Worm (Caenorhabditis elegans) whole organism, L3 larva: ENCODE results near the gene nhr-233.

Experiments
- ZK546.5 ChIP-seq: sonication (generic microtip); optimal IDR thresholded peaks from 2 replicates; lab custom pipeline; 2017; ENCODE audit warnings: missing biosample characterization, missing genetic modification characterization
- aly-2 ChIP-seq: fragments of 150-350 bp; optimal IDR thresholded peaks from 2 replicates; lab custom pipeline; 2014; ENCODE audit warnings: missing biosample characterization, missing genetic modification characterization
- ceh-16 ChIP-seq: sonication (generic microtip); optimal IDR thresholded peaks from 2 replicates; lab custom pipeline; 2017; ENCODE audit warnings: missing biosample characterization, missing genetic modification characterization
- ceh-9 ChIP-seq: sonication (generic microtip); optimal IDR thresholded peaks from 2 replicates; lab custom pipeline; 2018; ENCODE audit warnings: missing biosample characterization, missing genetic modification characterization
- egl-27 ChIP-seq: sonication (generic microtip); optimal IDR thresholded peaks from 4 replicates; lab custom pipeline; 2017; ENCODE audit warnings: missing biosample characterization, missing genetic modification reagents, missing genetic modification characterization
- elt-3 ChIP-seq, 3 experiments: fragments of 150-350 bp in 1 of 3; sonication (generic microtip) in 2 of 3; optimal IDR thresholded peaks; 2 replicates in 2 of 3; 4 replicates in 1 of 3; lab custom pipeline; 2014 to 2017; ENCODE audit warnings: missing biosample characterization in 3 of 3, missing genetic modification characterization in 3 of 3
- fkh-10 ChIP-seq: sonication (generic microtip); optimal IDR thresholded peaks from 2 replicates; lab custom pipeline; 2017; ENCODE audit warnings: missing biosample characterization, missing genetic modification reagents, missing genetic modification characterization
- hmg-11 ChIP-seq: sonication (generic microtip); optimal IDR thresholded peaks from 2 replicates; lab custom pipeline; 2016; ENCODE audit warnings: missing genetic modification characterization, missing compliant biosample characterization
- jun-1 ChIP-seq: fragments of 150-350 bp; optimal IDR thresholded peaks from 2 replicates; lab custom pipeline; 2014; ENCODE audit warnings: missing biosample characterization, missing genetic modification reagents, missing genetic modification characterization
- lin-39 ChIP-seq: fragments of 150-350 bp; optimal IDR thresholded peaks from 2 replicates; lab custom pipeline; 2018; ENCODE audit warnings: missing biosample characterization, missing genetic modification reagents, missing genetic modification characterization
- lsy-12 ChIP-seq: sonication (generic microtip); optimal IDR thresholded peaks from 2 replicates; lab custom pipeline; 2016; ENCODE audit warnings: mild to moderate bottlenecking, missing genetic modification characterization, missing compliant biosample characterization
- nfya-1 ChIP-seq: sonication (generic microtip); optimal IDR thresholded peaks from 2 replicates; lab custom pipeline; 2017; ENCODE audit warnings: missing genetic modification characterization, mild to moderate bottlenecking, missing compliant biosample characterization, antibody characterized with exemption, moderate library complexity; ENCODE audit not compliant: insufficient read depth
- nhr-11 ChIP-seq: fragments of 150-350 bp; optimal IDR thresholded peaks from 2 replicates; lab custom pipeline; 2014; ENCODE audit warnings: missing biosample characterization, missing genetic modification characterization
- nhr-237 ChIP-seq: fragments of 150-350 bp; optimal IDR thresholded peaks from 2 replicates; lab custom pipeline; 2014; ENCODE audit warnings: missing biosample characterization, missing genetic modification characterization
- nhr-25 ChIP-seq: sonication (generic microtip); optimal IDR thresholded peaks from 2 replicates; lab custom pipeline; 2017; ENCODE audit warnings: missing biosample characterization, missing genetic modification characterization
- nhr-76 ChIP-seq: fragments of 150-350 bp; sonication (generic microtip); optimal IDR thresholded peaks from 5 replicates; lab custom pipeline; 2014; ENCODE audit warnings: missing biosample characterization, missing genetic modification characterization
- nhr-77 ChIP-seq: fragments of 150-350 bp; optimal IDR thresholded peaks from 2 replicates; lab custom pipeline; 2014; ENCODE audit warnings: missing biosample characterization, missing genetic modification characterization
- pqm-1 ChIP-seq: fragments of 150-350 bp; optimal IDR thresholded peaks from 2 replicates; lab custom pipeline; 2017; ENCODE audit warnings: missing biosample characterization, missing genetic modification characterization, inconsistent platforms
- sea-2 ChIP-seq: fragments of 150-350 bp; sonication (generic microtip); optimal IDR thresholded peaks from 4 replicates; lab custom pipeline; 2014; ENCODE audit warnings: missing biosample characterization, missing genetic modification reagents, missing genetic modification characterization
- skn-1 ChIP-seq: fragments of 150-350 bp; optimal IDR thresholded peaks from 2 replicates; lab custom pipeline; 2014; ENCODE audit warnings: missing biosample characterization, missing genetic modification characterization
- snpc-4 ChIP-seq: fragments of 150-350 bp; optimal IDR thresholded peaks from 2 replicates; lab custom pipeline; 2014; ENCODE audit warnings: missing biosample characterization, missing genetic modification characterization
- tbx-2 ChIP-seq: sonication (generic microtip); optimal IDR thresholded peaks from 2 replicates; lab custom pipeline; 2016; ENCODE audit warnings: mild to moderate bottlenecking, missing genetic modification characterization, missing compliant biosample characterization
- unc-39 ChIP-seq: sonication (generic microtip); optimal IDR thresholded peaks from 4 replicates; lab custom pipeline; 2017; ENCODE audit warnings: missing biosample characterization, missing genetic modification characterization
- unc-62 ChIP-seq: fragments of 150-350 bp; sonication (generic microtip); optimal IDR thresholded peaks from 4 replicates; lab custom pipeline; 2014; ENCODE audit warnings: missing biosample characterization, missing genetic modification reagents, missing genetic modification characterization
- zag-1 ChIP-seq: fragments of 150-350 bp; optimal IDR thresholded peaks from 2 replicates; lab custom pipeline; 2014; ENCODE audit warnings: missing biosample characterization, missing genetic modification characterization

nhr-233 gene

DNA sequence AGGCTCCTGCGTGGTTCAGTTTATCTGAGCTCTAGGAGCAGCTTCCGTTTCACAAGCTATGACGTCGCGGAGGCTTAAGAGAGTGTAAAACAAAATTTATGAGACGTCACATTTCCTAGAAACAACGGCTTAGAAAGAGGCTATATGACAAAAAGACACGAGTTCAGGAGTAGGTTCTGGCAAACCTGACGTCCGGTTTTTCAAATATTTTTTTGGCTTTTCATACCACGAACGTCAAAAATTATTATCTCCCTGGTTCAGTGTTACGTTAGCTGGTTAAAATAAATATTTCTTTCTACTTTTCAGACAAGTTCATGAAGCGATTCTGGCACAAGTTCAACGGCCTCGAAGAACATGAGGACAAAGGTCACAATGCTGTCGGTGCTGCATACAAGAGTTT lies 42.8 kb downstream of the nhr-233 start, which contains the start of gene F36D3.16:
TSS of gene F36D3.16 (plus strand) at position 301 of the 400 bp plus-strand sequence.
- TF ChIP-seq elt-3 (tag; optimal IDR thresholded peaks at IDR 0.05; lab: Kevin White, UChicago) (no peak), nhr-77 (tag; lab: Kevin White, UChicago) (no peak), lsy-12 (no peak), nhr-11 (tag; lab: Kevin White, UChicago) (no peak), nhr-25 (tag; lab: Kevin White, UChicago) (no peak), ceh-16 (no peak), unc-62 (GFP tag; lab: Kevin White, UChicago) (no peak), unc-39 (tag; lab: Kevin White, UChicago) (no peak), ceh-9 (no peak), fkh-10 (GFP tag; lab: Kevin White, UChicago) (no peak), hmg-11 (tag; lab: Kevin White, UChicago) (no peak)

ce11 chrV:16526858-16527257 lies 43.7 kb downstream of the nhr-233 start, which contains the start of gene F36D3.8:
Gene F36D3.8 (plus strand): TSS chrV:16527158.
- TF ChIP-seq sea-2, result no peak
- no peak for TF ChIP-seq nhr-77 (tag; lab: Kevin White, UChicago)
- no peak for TF ChIP-seq lin-39 (tag; lab: Kevin White, UChicago)
- no peak for TF ChIP-seq pqm-1 (tag; lab: Kevin White, UChicago)
- TF ChIP-seq nfya-1 (tag; lab: Kevin White, UChicago), result no peak
- TF ChIP-seq lsy-12, result no peak
- no peak for TF ChIP-seq skn-1 (tag; lab: Kevin White, UChicago)
- no peak for TF ChIP-seq nhr-237 (tag; lab: Kevin White, UChicago)
- no peak for TF ChIP-seq fkh-10 (GFP tag; lab: Kevin White, UChicago)
- TF ChIP-seq snpc-4, result no peak
- TF ChIP-seq hmg-11 (tag; lab: Kevin White, UChicago), result no peak
- no peak for TF ChIP-seq zag-1 (tag; lab: Kevin White, UChicago)
- no peak for TF ChIP-seq ZK546.5 (tag; lab: Kevin White, UChicago)

DNA sequence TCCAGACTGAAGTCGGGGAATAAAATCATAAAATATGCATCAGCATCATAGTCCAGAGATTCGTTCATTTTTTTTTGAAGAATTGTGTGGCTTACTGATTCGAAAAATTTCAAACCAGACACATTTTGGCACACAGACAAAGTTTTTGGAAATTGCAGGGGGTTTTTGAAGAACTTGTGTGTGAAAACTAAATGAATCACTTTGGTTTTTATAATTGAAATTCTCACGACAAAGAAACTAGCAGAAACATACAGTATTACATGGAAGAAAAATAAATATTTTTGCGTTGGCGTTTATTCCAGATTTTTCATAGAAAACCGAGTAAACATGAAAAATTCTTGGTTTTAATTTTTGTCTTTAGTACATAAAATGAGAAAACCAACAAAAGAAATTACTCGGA lies 48.4 kb downstream of the nhr-233 start, which contains the start of gene srw-34:
TSS of gene srw-34 (minus strand) at position 101 of the 400 bp plus-strand sequence.
- TF ChIP-seq nhr-77 (tag; lab: Kevin White, UChicago) (no peak), aly-2 (tag; lab: Kevin White, UChicago) (no peak), nhr-76 (tag; lab: Kevin White, UChicago) (no peak), sea-2 (no peak), unc-39 (tag; lab: Kevin White, UChicago) (no peak), lin-39 (tag; lab: Kevin White, UChicago) (no peak), pqm-1 (tag; lab: Kevin White, UChicago) (no peak), elt-3 (tag; optimal IDR thresholded peaks at IDR 0.05; lab: Kevin White, UChicago) (no peak), skn-1 (tag; lab: Kevin White, UChicago) (no peak), tbx-2 (no peak), jun-1 (tag; lab: Kevin White, UChicago) (no peak), egl-27 (tag; lab: Kevin White, UChicago) (no peak), snpc-4 (no peak)
